Worm (Caenorhabditis elegans) whole organism, L1 larva: ENCODE results near the gene aat-1.

Source experiments
- ceh-88 ChIP-seq: fragments of 200-800 bp; sonication (Bioruptor generic); IDR thresholded peaks from 2 replicates; pipeline ENCODE4 v1.3.6; 2022; ENCODE audit warnings: missing genetic modification characterization, missing compliant biosample characterization
- ces-1 ChIP-seq: fragments of 150-350 bp; optimal IDR thresholded peaks from 2 replicates; lab custom pipeline; 2014; ENCODE audit warnings: missing biosample characterization, missing genetic modification reagents, missing genetic modification characterization
- dpl-1 ChIP-seq, 3 experiments: fragments of 150-350 bp in 2 of 3; sonication (generic microtip) in 1 of 3; optimal IDR thresholded peaks; 2 replicates each; lab custom pipeline; 2014 to 2017; ENCODE audit warnings: missing biosample characterization in 3 of 3, missing genetic modification characterization in 3 of 3, missing genetic modification reagents in 3 of 3
- egl-27 ChIP-seq, 2 experiments: fragments of 150-350 bp in 1 of 2; sonication (generic microtip); optimal IDR thresholded peaks; 3 replicates each; lab custom pipeline; 2017 to 2018; ENCODE audit warnings: missing biosample characterization in 2 of 2, missing genetic modification characterization in 2 of 2, missing genetic modification reagents in 2 of 2
- elt-3 ChIP-seq, 6 experiments: fragments of 150-350 bp in 1 of 6; sonication (generic microtip); optimal IDR thresholded peaks; 2 replicates each; lab custom pipeline; 2017 to 2018; ENCODE audit warnings: missing biosample characterization in 6 of 6, missing genetic modification characterization in 6 of 6, inconsistent platforms in 1 of 6
- ets-5 ChIP-seq: fragments of 200-800 bp; sonication (Bioruptor generic); IDR thresholded peaks from 2 replicates; pipeline ENCODE4 v1.3.6; 2022; ENCODE audit warnings: missing genetic modification characterization, missing compliant biosample characterization
- fos-1 ChIP-seq: fragments of 150-350 bp; optimal IDR thresholded peaks from 2 replicates; lab custom pipeline; 2014; ENCODE audit warnings: missing biosample characterization, missing genetic modification characterization
- lin-15B ChIP-seq: fragments of 150-350 bp; sonication (generic microtip); optimal IDR thresholded peaks from 3 replicates; lab custom pipeline; 2014; ENCODE audit warnings: missing biosample characterization, missing genetic modification characterization
- lsy-2 ChIP-seq, 2 experiments: fragments of 150-350 bp; optimal IDR thresholded peaks; 2 replicates each; lab custom pipeline; 2014; ENCODE audit warnings: missing biosample characterization in 2 of 2, missing genetic modification characterization in 2 of 2
- nhr-77 ChIP-seq: fragments of 150-350 bp; optimal IDR thresholded peaks from 2 replicates; lab custom pipeline; 2014; ENCODE audit warnings: missing biosample characterization, missing genetic modification characterization
- sox-4 ChIP-seq: sonication (generic microtip); optimal IDR thresholded peaks from 2 replicates; lab custom pipeline; 2016; ENCODE audit warnings: missing genetic modification characterization, missing compliant biosample characterization
- ztf-11 ChIP-seq, 2 experiments: sonication (generic microtip); optimal IDR thresholded peaks; 2 replicates each; lab custom pipeline; 2016 to 2017; ENCODE audit warnings: missing genetic modification characterization in 2 of 2, missing biosample characterization in 1 of 2, missing compliant biosample characterization in 1 of 2

ce11 chrIV:9634848-9635247 lies 33.4 kb upstream of the aat-1 start, which contains the start of gene mca-1:
- TF ChIP-seq lin-15B (no peak), nhr-77 (tag; lab: Kevin White, UChicago) (no peak), egl-27 (tag; optimal IDR thresholded peaks at IDR 0.05; lab: Kevin White, UChicago) (no peak), elt-3 (tag; optimal IDR thresholded peaks at IDR 0.05; lab: Kevin White, UChicago) (no peak), ces-1 (GFP tag; lab: Kevin White, UChicago) (no peak), ets-5 (GFP tag; lab: Robert Waterston, UW) (no peak), ztf-11 (tag; optimal IDR thresholded peaks at IDR 0.05; lab: Kevin White, UChicago) (no peak), ceh-88 (GFP tag; lab: Robert Waterston, UW) (no peak), fos-1 (tag; lab: Kevin White, UChicago) (no peak), sox-4 (tag; lab: Kevin White, UChicago) (no peak), lsy-2 (tag; optimal IDR thresholded peaks at IDR 0.05; lab: Kevin White, UChicago) (no peak), dpl-1 (GFP tag; optimal IDR thresholded peaks at IDR 0.05; lab: Kevin White, UChicago) (no peak)
